Fruit fly (Drosophila melanogaster) whole organism, embryonic: ENCODE measurements around the gene CG31010.

Experiments used
- Antp ChIP-seq: fragments of 200-800 bp; sonication (Bioruptor generic); optimal IDR thresholded peaks from 3 replicates; lab custom pipeline; 2016; ENCODE audit warnings: missing biosample characterization, missing genetic modification characterization
- CG10209 ChIP-seq: fragments of 200-800 bp; sonication (Bioruptor generic); optimal IDR thresholded peaks from 3 replicates; lab custom pipeline; 2017; ENCODE audit warnings: missing biosample characterization, mild to moderate bottlenecking, missing genetic modification characterization, missing genetic modification reagents
- CG10654 ChIP-seq: fragments of 200-800 bp; sonication (Bioruptor generic); optimal IDR thresholded peaks from 2 replicates; lab custom pipeline; 2016; ENCODE audit warnings: missing biosample characterization, missing genetic modification characterization
- CG1603 ChIP-seq: fragments of 200-800 bp; sonication (Bioruptor generic); optimal IDR thresholded peaks from 2 replicates; lab custom pipeline; 2019; ENCODE audit warnings: missing biosample characterization, mild to moderate bottlenecking, missing genetic modification characterization, moderate library complexity
- CG17361 ChIP-seq: fragments of 200-800 bp; sonication (Bioruptor generic); IDR thresholded peaks from 3 replicates; pipeline ENCODE4 v1.3.6; 2022; ENCODE audit warnings: missing biosample characterization, missing genetic modification characterization
- CG2712 ChIP-seq: fragments of 200-800 bp; optimal IDR thresholded peaks from 3 replicates; lab custom pipeline; 2019; ENCODE audit warnings: missing biosample characterization, mild to moderate bottlenecking, missing genetic modification characterization, moderate library complexity
- CG4820 ChIP-seq: fragments of 200-800 bp; sonication (Bioruptor generic); optimal IDR thresholded peaks from 3 replicates; lab custom pipeline; 2016; ENCODE audit warnings: missing biosample characterization, missing genetic modification characterization
- CG6175 ChIP-seq: fragments of 200-800 bp; sonication (Bioruptor generic); IDR thresholded peaks from 3 replicates; pipeline ENCODE4 v1.3.6; 2022; ENCODE audit warnings: missing biosample characterization, missing genetic modification characterization
- CG6683 ChIP-seq: fragments of 200-800 bp; sonication (Bioruptor generic); optimal IDR thresholded peaks from 2 replicates; lab custom pipeline; 2017; ENCODE audit warnings: missing biosample characterization, mild to moderate bottlenecking, missing genetic modification characterization, missing genetic modification reagents
- CG6689 ChIP-seq: fragments of 200-800 bp; sonication (Bioruptor generic); IDR thresholded peaks from 2 replicates; pipeline ENCODE4 v1.3.6; 2022; ENCODE audit warnings: missing biosample characterization, missing genetic modification characterization
- CG7372 ChIP-seq: fragments of 200-800 bp; sonication (Bioruptor generic); IDR thresholded peaks from 2 replicates; pipeline ENCODE4 v1.3.6; 2022; ENCODE audit warnings: missing biosample characterization, missing genetic modification characterization
- CG7745 ChIP-seq: fragments of 200-800 bp; sonication (Bioruptor generic); optimal IDR thresholded peaks from 2 replicates; lab custom pipeline; 2018; ENCODE audit warnings: missing biosample characterization, mild to moderate bottlenecking, missing genetic modification characterization, moderate library complexity
- CG8924 ChIP-seq: fragments of 200-800 bp; optimal IDR thresholded peaks from 3 replicates; lab custom pipeline; 2019; ENCODE audit warnings: missing biosample characterization, mild to moderate bottlenecking, missing genetic modification characterization, moderate library complexity
- CG9609 ChIP-seq: fragments of 200-800 bp; sonication (Bioruptor generic); optimal IDR thresholded peaks from 3 replicates; lab custom pipeline; 2016; ENCODE audit warnings: missing biosample characterization, missing genetic modification characterization
- CoRest ChIP-seq: fragments of 200-800 bp; sonication (Bioruptor generic); optimal IDR thresholded peaks from 3 replicates; lab custom pipeline; 2018; ENCODE audit warnings: missing biosample characterization, mild to moderate bottlenecking, missing genetic modification characterization, moderate library complexity
- Dad ChIP-seq: fragments of 200-800 bp; sonication (Bioruptor generic); optimal IDR thresholded peaks from 3 replicates; lab custom pipeline; 2016; ENCODE audit warnings: missing biosample characterization, missing genetic modification characterization
- Drgx ChIP-seq: fragments of 200-800 bp; sonication (Bioruptor generic); IDR thresholded peaks from 2 replicates; pipeline ENCODE4 v1.3.6; 2022; ENCODE audit warnings: missing biosample characterization, missing genetic modification characterization
- H15 ChIP-seq: fragments of 200-800 bp; sonication (Bioruptor generic); IDR thresholded peaks from 3 replicates; pipeline ENCODE4 v1.3.6; 2022; ENCODE audit warnings: missing biosample characterization, missing genetic modification characterization
- Lim3 ChIP-seq: fragments of 200-800 bp; sonication (Bioruptor generic); IDR thresholded peaks from 2 replicates; pipeline ENCODE4 v1.3.6; 2022; ENCODE audit warnings: missing biosample characterization, missing genetic modification characterization
- Max ChIP-seq: fragments of 200-800 bp; sonication (Bioruptor generic); optimal IDR thresholded peaks from 2 replicates; lab custom pipeline; 2016; ENCODE audit warnings: missing biosample characterization, mild to moderate bottlenecking, missing genetic modification characterization
- NFAT ChIP-seq: fragments of 200-800 bp; sonication (Bioruptor generic); IDR thresholded peaks from 2 replicates; pipeline ENCODE4 v1.3.6; 2022; ENCODE audit warnings: missing biosample characterization, missing genetic modification characterization
- Nf-YB ChIP-seq: fragments of 200-800 bp; sonication (Bioruptor generic); optimal IDR thresholded peaks from 3 replicates; lab custom pipeline; 2019; ENCODE audit warnings: missing biosample characterization, mild to moderate bottlenecking, missing genetic modification characterization, moderate library complexity
- bab2 ChIP-seq: fragments of 200-800 bp; sonication (Bioruptor generic); optimal IDR thresholded peaks from 2 replicates; lab custom pipeline; 2016; ENCODE audit warnings: missing biosample characterization, missing genetic modification characterization
- br ChIP-seq: fragments of >200 bp; optimal IDR thresholded peaks from 2 replicates; lab custom pipeline; 2017
- cas ChIP-seq: fragments of 200-800 bp; sonication (Bioruptor generic); IDR thresholded peaks from 2 replicates; pipeline ENCODE4 v1.3.6; 2022; ENCODE audit warnings: missing biosample characterization, missing genetic modification characterization
- chif ChIP-seq, 2 experiments: fragments of 200-800 bp; sonication (Bioruptor generic); optimal IDR thresholded peaks; 3 replicates each; lab custom pipeline; 2016; ENCODE audit warnings: missing biosample characterization in 2 of 2, missing genetic modification characterization in 2 of 2
- danr ChIP-seq: fragments of 200-800 bp; sonication (Bioruptor generic); IDR thresholded peaks from 2 replicates; pipeline ENCODE4 v1.3.6; 2022; ENCODE audit warnings: missing biosample characterization, missing genetic modification characterization
- dimm ChIP-seq: fragments of 200-800 bp; sonication (Bioruptor generic); IDR thresholded peaks from 2 replicates; pipeline ENCODE4 v1.3.6; 2022; ENCODE audit warnings: missing biosample characterization, missing genetic modification characterization
- exex ChIP-seq: fragments of 200-800 bp; sonication (Bioruptor generic); optimal IDR thresholded peaks from 4 replicates; lab custom pipeline; 2018; ENCODE audit warnings: missing biosample characterization, mild to moderate bottlenecking, missing genetic modification characterization, moderate library complexity
- lmd ChIP-seq: fragments of 200-800 bp; sonication (Bioruptor generic); IDR thresholded peaks from 2 replicates; pipeline ENCODE4 v1.3.6; 2022; ENCODE audit warnings: missing biosample characterization, missing genetic modification characterization
- mam ChIP-seq: fragments of 200-800 bp; sonication (Bioruptor generic); optimal IDR thresholded peaks from 3 replicates; lab custom pipeline; 2016; ENCODE audit warnings: missing biosample characterization, missing genetic modification characterization
- nau ChIP-seq: fragments of 200-800 bp; sonication (Bioruptor generic); optimal IDR thresholded peaks from 3 replicates; lab custom pipeline; 2017; ENCODE audit warnings: missing biosample characterization, mild to moderate bottlenecking, missing genetic modification characterization, missing genetic modification reagents
- otp ChIP-seq: fragments of 200-800 bp; sonication (Bioruptor generic); IDR thresholded peaks from 3 replicates; pipeline ENCODE4, ENCODE4 v1.3.6; 2022; ENCODE audit warnings: missing biosample characterization, missing genetic modification characterization
- pb ChIP-seq: fragments of 200-800 bp; sonication (Bioruptor generic); optimal IDR thresholded peaks from 3 replicates; lab custom pipeline; 2016; ENCODE audit warnings: missing biosample characterization, missing genetic modification characterization
- peb ChIP-seq: fragments of 200-800 bp; sonication (Bioruptor generic); IDR thresholded peaks from 2 replicates; pipeline ENCODE4 v1.3.6; 2022; ENCODE audit warnings: missing biosample characterization, missing genetic modification characterization
- pum ChIP-seq: fragments of 200-800 bp; sonication (Bioruptor generic); optimal IDR thresholded peaks from 2 replicates; lab custom pipeline; 2016; ENCODE audit warnings: missing biosample characterization, missing genetic modification characterization
- ranshi ChIP-seq: fragments of 200-800 bp; sonication (Bioruptor generic); IDR thresholded peaks from 2 replicates; pipeline ENCODE4 v1.3.6; 2022; ENCODE audit warnings: missing biosample characterization, missing genetic modification characterization
- scrt ChIP-seq: fragments of 200-800 bp; sonication (Bioruptor generic); optimal IDR thresholded peaks from 2 replicates; lab custom pipeline; 2018; ENCODE audit warnings: missing biosample characterization, mild to moderate bottlenecking, missing genetic modification characterization, moderate library complexity
- sob ChIP-seq: fragments of 200-800 bp; sonication (Bioruptor generic); IDR thresholded peaks from 2 replicates; pipeline ENCODE4 v1.3.6; 2022; ENCODE audit warnings: missing biosample characterization, missing genetic modification characterization
- tap ChIP-seq: fragments of 200-800 bp; optimal IDR thresholded peaks from 3 replicates; lab custom pipeline; 2019; ENCODE audit warnings: missing biosample characterization, mild to moderate bottlenecking, missing genetic modification characterization, moderate library complexity

Gene CG31010

dm6 chr3R:30689653-30690052 is 16.3 kb downstream of the CG31010 start (continued):
- TF ChIP-seq Lim3 = no peak
- TF ChIP-seq CG4820 (GFP tag; lab: Kevin White, UChicago) = no peak
- TF ChIP-seq CG6175 (GFP tag; lab: Robert Waterston, UW) = no peak
- TF ChIP-seq CG1603 (tag; lab: Kevin White, UChicago) = no peak
- TF ChIP-seq nau = no peak
- no peak for TF ChIP-seq H15
- TF ChIP-seq Antp (GFP tag; lab: Kevin White, UChicago) = no peak
- no peak for TF ChIP-seq danr (GFP tag; lab: Robert Waterston, UW)
- TF ChIP-seq Max (GFP tag; lab: Kevin White, UChicago) = no peak
- TF ChIP-seq CG6683 (GFP tag; lab: Kevin White, UChicago) = no peak
- no peak for TF ChIP-seq CG10209
- TF ChIP-seq otp (GFP tag; lab: Robert Waterston, UW) = no peak
- TF ChIP-seq CoRest (tag; lab: Kevin White, UChicago) = no peak
- 0 out of 2 replicates have a peak, but pooled peaks have one; percentile 26 for TF ChIP-seq CG6689 (GFP tag; lab: Robert Waterston, UW)
- TF ChIP-seq CG7372 (GFP tag; lab: Robert Waterston, UW) = no peak
- TF ChIP-seq peb (GFP tag; lab: Robert Waterston, UW) = no peak
- TF ChIP-seq mam (GFP tag; lab: Kevin White, UChicago) = no peak
- TF ChIP-seq scrt (GFP tag; lab: Kevin White, UChicago) = no peak
- TF ChIP-seq CG8924 (tag; lab: Kevin White, UChicago) = no peak
- 0 out of 2 replicates have a peak, but pooled peaks have one; percentile 15 for TF ChIP-seq lmd (GFP tag; lab: Robert Waterston, UW)
- TF ChIP-seq bab2 (GFP tag; lab: Kevin White, UChicago) = no peak
- TF ChIP-seq ranshi = no peak
- TF ChIP-seq sob (GFP tag; lab: Robert Waterston, UW) = no peak
- no peak for TF ChIP-seq pb (GFP tag; lab: Kevin White, UChicago)
- no peak for TF ChIP-seq exex
- no peak for TF ChIP-seq CG7745
- TF ChIP-seq Drgx = peak; percentile 85
- TF ChIP-seq cas (GFP tag; lab: Robert Waterston, UW) = no peak
- no peak for TF ChIP-seq Nf-YB
- 0 out of 3 replicates have a peak, but pooled peaks have one; percentile 24 for TF ChIP-seq CG17361 (GFP tag; lab: Robert Waterston, UW)
- TF ChIP-seq CG10654 (GFP tag; lab: Kevin White, UChicago) = no peak
- TF ChIP-seq chif (GFP tag; optimal IDR thresholded peaks at IDR 0.05; lab: Kevin White, UChicago) = no peak
- no peak for TF ChIP-seq tap
- no peak for TF ChIP-seq br (lab: Kevin White, UChicago)
- TF ChIP-seq CG9609 (GFP tag; lab: Kevin White, UChicago) = no peak
- TF ChIP-seq Dad (GFP tag; lab: Kevin White, UChicago) = no peak
- TF ChIP-seq NFAT = no peak
- no peak for TF ChIP-seq pum
- peak; percentile 3 for TF ChIP-seq CG2712
- no peak for TF ChIP-seq dimm (GFP tag; lab: Robert Waterston, UW)
